Worm (Caenorhabditis elegans) whole organism, young adult: Measurements from ENCODE around the gene Y50D7A.8.
A peak's percentile ranks its signal among the peaks of the same experiment; 100 is the strongest.

Source experiments
- B0035.1 ChIP-seq: sonication (generic microtip); optimal IDR thresholded peaks from 2 replicates; lab custom pipeline; 2016; ENCODE audit warnings: missing genetic modification characterization, mild to moderate bottlenecking, missing compliant biosample characterization, missing genotype, missing genetic modification reagents
- F22D6.2 ChIP-seq: sonication (generic microtip); optimal IDR thresholded peaks from 2 replicates; lab custom pipeline; 2016; ENCODE audit warnings: mild to moderate bottlenecking, missing genetic modification characterization, missing compliant biosample characterization
- F23B12.7 ChIP-seq: sonication (generic microtip); optimal IDR thresholded peaks from 2 replicates; lab custom pipeline; 2017; ENCODE audit warnings: missing genetic modification characterization, mild to moderate bottlenecking, missing compliant biosample characterization, antibody characterized with exemption, moderate library complexity; ENCODE audit not compliant: insufficient read depth
- F37B4.10 ChIP-seq: fragments of 200-800 bp; sonication (Bioruptor generic); IDR thresholded peaks from 2 replicates; pipeline ENCODE4 v1.3.6; 2022; ENCODE audit warnings: missing genetic modification characterization, missing compliant biosample characterization
- F39B2.1 ChIP-seq: fragments of 200-800 bp; sonication (Bioruptor generic); IDR thresholded peaks from 2 replicates; pipeline ENCODE4 v1.3.6; 2022; ENCODE audit warnings: missing genetic modification reagents, missing genetic modification characterization, missing compliant biosample characterization
- F57A8.1 ChIP-seq: fragments of 200-800 bp; sonication (Bioruptor generic); optimal IDR thresholded peaks from 2 replicates; lab custom pipeline; 2018; ENCODE audit warnings: mild to moderate bottlenecking, missing genetic modification characterization, moderate library complexity, missing compliant biosample characterization
- K12H6.12 ChIP-seq: fragments of 200-800 bp; sonication (Bioruptor generic); optimal IDR thresholded peaks from 2 replicates; lab custom pipeline; 2018; ENCODE audit warnings: mild to moderate bottlenecking, missing genetic modification characterization, missing compliant biosample characterization
- T07F8.4 ChIP-seq: sonication (generic microtip); optimal IDR thresholded peaks from 2 replicates; lab custom pipeline; 2016; ENCODE audit warnings: mild to moderate bottlenecking, missing genetic modification characterization, moderate library complexity, missing compliant biosample characterization
- T26A5.8 ChIP-seq: sonication (generic microtip); optimal IDR thresholded peaks from 2 replicates; lab custom pipeline; 2016; ENCODE audit warnings: missing genetic modification characterization, missing compliant biosample characterization
- Y53G8AR.9 ChIP-seq: fragments of 200-800 bp; sonication (Bioruptor generic); conservative IDR thresholded peaks from 2 replicates; pipeline ENCODE4 v1.3.6; 2022; ENCODE audit warnings: missing genetic modification reagents, missing genetic modification characterization, missing compliant biosample characterization
- ZK185.1 ChIP-seq: sonication (generic microtip); optimal IDR thresholded peaks from 2 replicates; lab custom pipeline; 2016; ENCODE audit warnings: mild to moderate bottlenecking, missing genetic modification characterization, missing compliant biosample characterization; ENCODE audit not compliant: poor library complexity, severe bottlenecking
- akir-1 ChIP-seq: fragments of 200-800 bp; sonication (Bioruptor generic); optimal IDR thresholded peaks from 2 replicates; lab custom pipeline; 2018; ENCODE audit warnings: mild to moderate bottlenecking, missing genetic modification characterization, moderate library complexity, missing compliant biosample characterization
- aptf-2 ChIP-seq: fragments of 200-800 bp; sonication (Bioruptor generic); conservative IDR thresholded peaks from 2 replicates; pipeline ENCODE4 v1.3.6; 2022; ENCODE audit warnings: missing genetic modification reagents, missing genetic modification characterization, missing compliant biosample characterization
- ccch-3 ChIP-seq: fragments of 200-800 bp; sonication (Bioruptor generic); optimal IDR thresholded peaks from 2 replicates; lab custom pipeline; 2018; ENCODE audit warnings: mild to moderate bottlenecking, missing genetic modification characterization, missing compliant biosample characterization
- cebp-1 ChIP-seq, 2 experiments: fragments of 200-800 bp in 1 of 2; sonication (Bioruptor generic) in 1 of 2; sonication (generic microtip) in 1 of 2; IDR thresholded peaks in 1 of 2; optimal IDR thresholded peaks in 1 of 2; 2 replicates each; pipeline versions ENCODE4 v1.3.6 to Lab custom; 2017 to 2022; ENCODE audit warnings: missing compliant biosample characterization in 2 of 2, missing genetic modification characterization in 2 of 2, mild to moderate bottlenecking in 1 of 2, missing genetic modification reagents in 1 of 2, moderate library complexity in 1 of 2
- cebp-2 ChIP-seq: fragments of 200-800 bp; sonication (Bioruptor generic); IDR thresholded peaks from 2 replicates; pipeline ENCODE4 v1.3.6; 2022; ENCODE audit warnings: missing genetic modification characterization, missing compliant biosample characterization
- ceh-27 ChIP-seq: fragments of 200-800 bp; sonication (Bioruptor generic); optimal IDR thresholded peaks from 2 replicates; lab custom pipeline; 2018; ENCODE audit warnings: mild to moderate bottlenecking, missing genetic modification characterization, moderate library complexity, missing compliant biosample characterization
- ceh-79 ChIP-seq: sonication (generic microtip); optimal IDR thresholded peaks from 2 replicates; lab custom pipeline; 2017; ENCODE audit warnings: mild to moderate bottlenecking, missing genetic modification characterization, missing compliant biosample characterization
- ceh-91 ChIP-seq: fragments of 200-800 bp; sonication (Bioruptor generic); IDR thresholded peaks from 2 replicates; pipeline ENCODE4 v1.3.6; 2022; ENCODE audit warnings: missing genetic modification reagents, missing genetic modification characterization, missing compliant biosample characterization
- chd-7 ChIP-seq: sonication (generic microtip); optimal IDR thresholded peaks from 2 replicates; lab custom pipeline; 2016; ENCODE audit warnings: mild to moderate bottlenecking, missing genetic modification characterization, moderate library complexity, missing compliant biosample characterization
- efl-1 ChIP-seq: fragments of 150-350 bp; optimal IDR thresholded peaks from 2 replicates; lab custom pipeline; 2014; ENCODE audit warnings: missing biosample characterization, missing genetic modification reagents, missing genetic modification characterization
- ekl-4 ChIP-seq: fragments of 200-800 bp; sonication (Bioruptor generic); IDR thresholded peaks from 2 replicates; pipeline ENCODE4 v1.3.6; 2022; ENCODE audit warnings: missing genetic modification reagents, missing genetic modification characterization, missing compliant biosample characterization
- ets-4 ChIP-seq: fragments of 200-800 bp; sonication (Bioruptor generic); optimal IDR thresholded peaks from 2 replicates; lab custom pipeline; 2018; ENCODE audit warnings: mild to moderate bottlenecking, missing genetic modification characterization, missing compliant biosample characterization
- gei-17 ChIP-seq: fragments of 200-800 bp; sonication (Bioruptor generic); optimal IDR thresholded peaks from 2 replicates; lab custom pipeline; 2018; ENCODE audit warnings: mild to moderate bottlenecking, missing genetic modification characterization, missing compliant biosample characterization
- hlh-26 ChIP-seq: fragments of 200-800 bp; sonication (Bioruptor generic); conservative IDR thresholded peaks from 2 replicates; pipeline ENCODE4 v1.3.6; 2022; ENCODE audit warnings: missing genetic modification reagents, missing genetic modification characterization, missing compliant biosample characterization
- hsf-1 ChIP-seq: fragments of 200-800 bp; sonication (Bioruptor generic); IDR thresholded peaks from 2 replicates; pipeline ENCODE4 v1.3.6; 2022; ENCODE audit warnings: missing genetic modification reagents, missing genetic modification characterization, missing compliant biosample characterization
- let-607 ChIP-seq, 2 experiments: fragments of 200-800 bp in 1 of 2; sonication (Bioruptor generic) in 1 of 2; sonication (generic microtip) in 1 of 2; optimal IDR thresholded peaks; 2 replicates each; lab custom pipeline; 2016 to 2018; ENCODE audit warnings: mild to moderate bottlenecking in 2 of 2, missing compliant biosample characterization in 2 of 2, missing genetic modification characterization in 2 of 2, moderate library complexity in 2 of 2, missing genotype in 1 of 2
- lin-40 ChIP-seq: sonication (generic microtip); optimal IDR thresholded peaks from 2 replicates; lab custom pipeline; 2016; ENCODE audit warnings: missing genetic modification characterization, mild to moderate bottlenecking, missing compliant biosample characterization, missing genotype, missing genetic modification reagents
- lin-54 ChIP-seq: fragments of 200-800 bp; sonication (Bioruptor generic); optimal IDR thresholded peaks from 2 replicates; lab custom pipeline; 2018; ENCODE audit warnings: mild to moderate bottlenecking, missing genetic modification characterization, missing compliant biosample characterization
- madf-8 ChIP-seq: fragments of 200-800 bp; sonication (Bioruptor generic); conservative IDR thresholded peaks from 2 replicates; pipeline ENCODE4 v1.3.6; 2022; ENCODE audit warnings: missing genetic modification reagents, missing genetic modification characterization, missing compliant biosample characterization
- nfyb-1 ChIP-seq: fragments of 200-800 bp; sonication (Bioruptor generic); IDR thresholded peaks from 2 replicates; pipeline ENCODE4 v1.3.6; 2022; ENCODE audit warnings: missing genetic modification reagents, missing genetic modification characterization, missing compliant biosample characterization
- nhr-80 ChIP-seq: sonication (generic microtip); optimal IDR thresholded peaks from 2 replicates; lab custom pipeline; 2016; ENCODE audit warnings: missing genetic modification characterization, missing compliant biosample characterization
- rpc-1 ChIP-seq, 2 experiments: fragments of 150-350 bp in 1 of 2; sonication (generic microtip) in 1 of 2; optimal IDR thresholded peaks; 2 replicates each; lab custom pipeline; 2014 to 2018; ENCODE audit warnings: missing biosample characterization in 1 of 2, missing genetic modification characterization in 1 of 2, missing genetic modification reagents in 1 of 2, missing genotype in 1 of 2
- sdz-38 ChIP-seq: sonication (generic microtip); optimal IDR thresholded peaks from 2 replicates; lab custom pipeline; 2016; ENCODE audit warnings: missing genotype, missing genetic modification characterization, missing compliant biosample characterization
- sea-2 ChIP-seq: fragments of 200-800 bp; sonication (Bioruptor generic); IDR thresholded peaks from 2 replicates; pipeline ENCODE4 v1.3.6; 2022; ENCODE audit warnings: missing genetic modification characterization, missing compliant biosample characterization
- tlf-1 ChIP-seq: fragments of 200-800 bp; sonication (Bioruptor generic); optimal IDR thresholded peaks from 2 replicates; lab custom pipeline; 2018; ENCODE audit warnings: mild to moderate bottlenecking, missing genetic modification characterization, missing compliant biosample characterization
- unc-130 ChIP-seq: sonication (generic microtip); optimal IDR thresholded peaks from 2 replicates; lab custom pipeline; 2016; ENCODE audit warnings: missing genetic modification reagents, missing genetic modification characterization, missing compliant biosample characterization
- zim-3 ChIP-seq: sonication (generic microtip); optimal IDR thresholded peaks from 2 replicates; lab custom pipeline; 2017; ENCODE audit warnings: mild to moderate bottlenecking, missing genetic modification characterization, moderate library complexity, missing compliant biosample characterization
- ztf-22 ChIP-seq: fragments of 200-800 bp; sonication (Bioruptor generic); optimal IDR thresholded peaks from 2 replicates; lab custom pipeline; 2018; ENCODE audit warnings: mild to moderate bottlenecking, missing genetic modification characterization, moderate library complexity, missing compliant biosample characterization
- ztf-3 ChIP-seq: fragments of 200-800 bp; sonication (Bioruptor generic); optimal IDR thresholded peaks from 2 replicates; lab custom pipeline; 2018; ENCODE audit warnings: mild to moderate bottlenecking, missing genetic modification characterization, missing compliant biosample characterization
- ztf-6 ChIP-seq: fragments of 200-800 bp; sonication (Bioruptor generic); IDR thresholded peaks from 2 replicates; pipeline ENCODE4 v1.3.6; 2022; ENCODE audit warnings: missing genetic modification reagents, missing genetic modification characterization, missing compliant biosample characterization

Gene Y50D7A.8

ce11 chrIII:356906-357901 lies 14.2 kb upstream of the Y50D7A.8 start (continued):
- TF ChIP-seq Y53G8AR.9 (GFP tag; lab: Robert Waterston, UW) = 0 out of 2 replicates have a peak, but pooled peaks have one; percentile 19
- TF ChIP-seq tlf-1 (GFP tag; lab: Kevin White, UChicago) = no peak
- no peak for TF ChIP-seq chd-7 (tag; lab: Kevin White, UChicago)
- TF ChIP-seq F39B2.1 (GFP tag; lab: Robert Waterston, UW) = no peak
- no peak for TF ChIP-seq F57A8.1
- peak; percentile 9 for TF ChIP-seq lin-40 (tag; lab: Kevin White, UChicago)
- TF ChIP-seq hsf-1 (GFP tag; lab: Robert Waterston, UW) = no peak
- TF ChIP-seq nhr-80 (tag; lab: Kevin White, UChicago) = peak; percentile 70
- no peak for TF ChIP-seq ets-4 (GFP tag; lab: Kevin White, UChicago)

DNA sequence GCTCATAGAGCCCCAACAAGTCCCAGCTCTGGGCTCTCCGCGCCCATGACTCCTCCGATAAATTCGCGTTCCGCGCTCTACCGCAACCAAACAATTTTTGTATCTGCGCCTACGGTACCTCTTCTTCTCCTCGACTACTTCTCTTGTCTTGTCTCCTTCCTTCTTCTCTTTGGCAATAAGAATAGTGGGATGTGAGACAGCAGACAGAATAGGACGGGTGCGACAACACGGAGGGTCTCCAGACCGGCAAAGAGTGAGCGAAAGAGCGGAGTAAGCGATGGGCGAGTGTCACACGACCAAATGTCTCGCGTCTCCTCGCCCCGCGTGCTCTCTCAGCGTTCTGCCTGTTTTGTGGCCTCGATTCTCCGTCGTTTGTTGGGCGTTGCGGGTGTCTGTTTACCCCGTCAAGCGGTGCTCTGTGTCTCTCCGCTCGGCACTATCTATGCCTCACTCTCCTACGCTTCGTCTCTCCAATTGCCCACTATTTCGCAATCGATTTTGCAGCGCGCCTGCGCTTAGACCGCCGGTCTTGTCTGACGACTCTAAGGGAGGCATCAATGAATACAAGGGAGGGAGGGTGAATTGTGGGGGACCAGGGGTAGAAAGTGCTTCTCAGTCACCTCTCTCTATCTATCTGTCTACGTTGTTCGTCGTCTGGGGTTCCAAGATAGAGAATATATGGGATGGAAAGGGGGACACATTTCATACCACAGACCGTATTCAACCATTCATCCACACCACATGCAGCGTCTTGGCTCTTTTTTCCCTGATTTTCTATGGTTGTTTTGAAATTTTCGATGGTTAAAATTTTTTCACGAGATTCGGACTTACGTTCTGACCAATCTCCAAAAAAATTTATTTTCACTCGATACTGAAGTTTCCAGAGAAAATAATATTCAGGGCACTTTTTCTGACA lies 11.8 kb upstream of the Y50D7A.8 start, which contains the start of gene gei-4:
TSS of gene gei-4 (minus strand) at position 256 of the 916 bp plus-strand sequence.
- no peak for TF ChIP-seq cebp-2 (GFP tag; lab: Robert Waterston, UW)
- peak; percentile 92 for TF ChIP-seq lin-40 (tag; lab: Kevin White, UChicago)
- TF ChIP-seq ztf-22 (GFP tag; lab: Kevin White, UChicago) = no peak
- no peak for TF ChIP-seq madf-8
- peak; percentile 63 for TF ChIP-seq B0035.1 (tag; lab: Kevin White, UChicago)
- TF ChIP-seq akir-1 (GFP tag; lab: Kevin White, UChicago) = peak; percentile 65
- TF ChIP-seq F22D6.2 (tag; lab: Kevin White, UChicago) = peak; percentile 51
- TF ChIP-seq sea-2 (GFP tag; lab: Robert Waterston, UW) = 0 out of 2 replicates have a peak, but pooled peaks have one; percentile 8
- TF ChIP-seq ekl-4 (GFP tag; lab: Robert Waterston, UW) = peak; percentile 64
- peak; percentile 58 for TF ChIP-seq gei-17 (GFP tag; lab: Kevin White, UChicago)
- no peak for TF ChIP-seq ceh-91 (GFP tag; lab: Robert Waterston, UW)
- no peak for TF ChIP-seq F37B4.10 (GFP tag; lab: Robert Waterston, UW)
- TF ChIP-seq zim-3 (tag; lab: Kevin White, UChicago) = no peak
- no peak for TF ChIP-seq efl-1
- peak; percentile 38 for TF ChIP-seq lin-54 (GFP tag; lab: Kevin White, UChicago)
- TF ChIP-seq rpc-1 (optimal IDR thresholded peaks at IDR 0.05; lab: Kevin White, UChicago) = no peak
- TF ChIP-seq rpc-1 (tag; optimal IDR thresholded peaks at IDR 0.05; lab: Kevin White, UChicago) = no peak
- TF ChIP-seq ztf-6 (GFP tag; lab: Robert Waterston, UW) = 0 out of 2 replicates have a peak, but pooled peaks have one; percentile 15
- no peak for TF ChIP-seq F23B12.7
- TF ChIP-seq ZK185.1 (tag; lab: Kevin White, UChicago) = no peak
- no peak for TF ChIP-seq aptf-2 (GFP tag; lab: Robert Waterston, UW)
- no peak for TF ChIP-seq ccch-3 (GFP tag; lab: Kevin White, UChicago)
- peak; percentile 31 for TF ChIP-seq T07F8.4 (tag; lab: Kevin White, UChicago)
- no peak; the same call in 1 of the 2 replicates for TF ChIP-seq nfyb-1 (GFP tag; lab: Robert Waterston, UW)
- TF ChIP-seq T26A5.8 (tag; lab: Kevin White, UChicago) = no peak
- TF ChIP-seq sdz-38 = no peak
- peak; percentile 95 for TF ChIP-seq cebp-1 (GFP tag; IDR thresholded peaks at IDR 0.05; lab: Robert Waterston, UW)
- peak; percentile 100 for TF ChIP-seq cebp-1 (tag; optimal IDR thresholded peaks at IDR 0.05; lab: Kevin White, UChicago)
- peak in 1 of 2 experiments; percentile 78 for TF ChIP-seq let-607 (tag; optimal IDR thresholded peaks at IDR 0.05; lab: Kevin White, UChicago)
- TF ChIP-seq K12H6.12 (tag; lab: Kevin White, UChicago) = peak; percentile 94
- peak; percentile 82 for TF ChIP-seq ceh-27 (GFP tag; lab: Kevin White, UChicago)
- peak; percentile 40 for TF ChIP-seq ceh-79 (tag; lab: Kevin White, UChicago)
- TF ChIP-seq hlh-26 (GFP tag; lab: Robert Waterston, UW) = no peak
- TF ChIP-seq ztf-3 (GFP tag; lab: Kevin White, UChicago) = peak; percentile 13
- no peak for TF ChIP-seq unc-130 (GFP tag; lab: Kevin White, UChicago)
